Fruit fly (Drosophila melanogaster): Measurements from ENCODE around the gene CG43630.
A peak's percentile ranks its signal among the peaks of the same experiment; 100 is the strongest.

The CG43630 gene

dm6 chr3R:12634617-12635016 lies 41.4 kb downstream of the CG43630 start, which contains the start of gene CG11598:
TSS of gene CG11598 (plus strand) at chr3R:12634917.
- TF ChIP-seq CG17806 (tag; optimal IDR thresholded peaks at IDR 0.05) (no peak), CG34367 (tag; optimal IDR thresholded peaks at IDR 0.05) (no peak), CG14655 (GFP tag; optimal IDR thresholded peaks at IDR 0.05) (no peak), fd96Ca (GFP tag; IDR thresholded peaks at IDR 0.05) (no peak), CG10348 (GFP tag; IDR thresholded peaks at IDR 0.05) (no peak), CG9948 (tag; optimal IDR thresholded peaks at IDR 0.05) (no peak), CG15710 (tag; optimal IDR thresholded peaks at IDR 0.05) (no peak), D1 (tag; optimal IDR thresholded peaks at IDR 0.05) (no peak), Pif1B (GFP tag; optimal IDR thresholded peaks at IDR 0.05) (no peak), Snoo (tag; optimal IDR thresholded peaks at IDR 0.05) (no peak), gl (tag; optimal IDR thresholded peaks at IDR 0.05) (no peak), CG13204 (GFP tag; optimal IDR thresholded peaks at IDR 0.05) (no peak), CG12605 (GFP tag; IDR thresholded peaks at IDR 0.05) (no peak), rn (GFP tag; IDR thresholded peaks at IDR 0.05) (no peak), CG32121 (GFP tag; IDR thresholded peaks at IDR 0.05) (no peak)

DNA sequence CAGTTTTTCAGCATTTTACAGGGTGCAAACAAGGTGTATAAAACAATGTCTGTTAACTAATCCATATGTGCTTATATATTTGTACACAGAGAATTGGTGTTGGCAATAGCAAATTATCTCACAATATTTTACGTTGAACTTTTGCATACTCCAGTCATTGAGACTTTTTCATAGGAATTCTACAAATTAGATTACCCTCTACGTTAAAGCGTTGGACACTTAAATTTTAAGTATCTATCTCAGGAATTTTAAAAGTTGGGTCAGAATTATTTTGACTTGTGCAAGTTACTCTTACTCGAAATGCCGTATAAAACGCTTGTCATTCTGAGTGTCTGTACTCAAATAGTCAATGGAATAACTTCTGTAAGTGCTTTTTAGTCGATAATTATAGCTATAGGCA lies 43.0 kb downstream of the CG43630 start, which contains the start of gene CG18530:
Gene CG18530, plus strand, starts transcription at position 301 of the 400 bp plus-strand sequence.
- TF ChIP-seq fd96Ca (GFP tag; IDR thresholded peaks at IDR 0.05): no peak
- no peak for TF ChIP-seq gl (tag; optimal IDR thresholded peaks at IDR 0.05)
- no peak for TF ChIP-seq CG34367 (tag; optimal IDR thresholded peaks at IDR 0.05)
- no peak for TF ChIP-seq CG32121 (GFP tag; IDR thresholded peaks at IDR 0.05)

dm6 chr3R:12630369-12630768 lies 45.7 kb downstream of the CG43630 start, which contains the start of gene Not10:
TSS of gene Not10 (plus strand) at chr3R:12630647.
- no peak for TF ChIP-seq rn (GFP tag; IDR thresholded peaks at IDR 0.05)
- TF ChIP-seq CG8159 (tag; optimal IDR thresholded peaks at IDR 0.05): peak; percentile 32
- TF ChIP-seq gl (tag; optimal IDR thresholded peaks at IDR 0.05): no peak
- TF ChIP-seq Ets98B (GFP tag; IDR thresholded peaks at IDR 0.05): peak; percentile 11; the same call in 1 of the 2 replicates

- TF ChIP-seq CG13204 (GFP tag; optimal IDR thresholded peaks at IDR 0.05): no peak
- no peak for TF ChIP-seq CG14655 (GFP tag; optimal IDR thresholded peaks at IDR 0.05)
- TF ChIP-seq CG32121 (GFP tag; IDR thresholded peaks at IDR 0.05): no peak
- no peak for TF ChIP-seq CG4496 (GFP tag; IDR thresholded peaks at IDR 0.05)
- no peak for TF ChIP-seq Snoo (tag; optimal IDR thresholded peaks at IDR 0.05)
- TF ChIP-seq EcR (GFP tag; optimal IDR thresholded peaks at IDR 0.05): no peak
- TF ChIP-seq fd96Ca (GFP tag; IDR thresholded peaks at IDR 0.05): no peak
- TF ChIP-seq CG12605 (GFP tag; IDR thresholded peaks at IDR 0.05): no peak
- no peak for TF ChIP-seq Ets98B (GFP tag; IDR thresholded peaks at IDR 0.05)
- no peak for TF ChIP-seq CG8301 (tag; optimal IDR thresholded peaks at IDR 0.05)
- TF ChIP-seq D1 (tag; optimal IDR thresholded peaks at IDR 0.05): no peak
- TF ChIP-seq Pif1A (GFP tag; optimal IDR thresholded peaks at IDR 0.05): no peak
- TF ChIP-seq CG15710 (tag; optimal IDR thresholded peaks at IDR 0.05): no peak
- no peak for TF ChIP-seq CG9948 (tag; optimal IDR thresholded peaks at IDR 0.05)
- TF ChIP-seq CG8159 (tag; optimal IDR thresholded peaks at IDR 0.05): no peak
Measured at dm6 chr3R:12628395-12628928, 47.6 kb downstream of the CG43630 start.

DNA sequence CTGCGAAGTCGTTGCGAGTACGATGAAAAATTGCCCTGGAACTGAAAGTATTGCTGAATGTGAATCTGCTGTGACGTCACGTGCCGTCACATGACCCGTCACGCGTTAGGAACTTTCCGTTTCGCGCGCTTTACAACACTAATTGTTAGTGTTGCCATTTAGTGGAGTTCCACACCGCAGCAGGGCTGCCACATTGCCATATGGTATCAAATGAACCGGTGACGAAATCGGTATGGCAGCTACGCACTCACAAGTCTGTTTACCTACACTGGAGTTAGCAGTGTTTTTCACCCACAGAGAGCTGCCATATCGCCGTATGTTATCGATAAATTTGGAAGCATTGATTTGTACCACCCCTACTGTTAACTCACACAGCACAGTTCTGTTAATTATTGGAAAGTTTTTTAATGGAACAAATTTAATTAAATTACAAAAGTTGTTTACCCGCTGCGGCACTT lies 48.3 kb downstream of the CG43630 start, which contains the start of the genes Vha55 and Snx3:
Gene Vha55, minus strand, starts transcription at position 139 of the 458 bp plus-strand sequence.
Gene Snx3, plus strand, starts transcription at position 341 of the 458 bp plus-strand sequence.
- no peak for TF ChIP-seq CG4496 (GFP tag; IDR thresholded peaks at IDR 0.05)
- no peak for TF ChIP-seq Snoo (tag; optimal IDR thresholded peaks at IDR 0.05)
- TF ChIP-seq gl (tag; optimal IDR thresholded peaks at IDR 0.05): no peak
- no peak for TF ChIP-seq Pif1B (GFP tag; optimal IDR thresholded peaks at IDR 0.05)
- TF ChIP-seq CG34367 (tag; optimal IDR thresholded peaks at IDR 0.05): no peak
- no peak for TF ChIP-seq EcR (GFP tag; optimal IDR thresholded peaks at IDR 0.05)
- no peak for TF ChIP-seq Ets98B (GFP tag; IDR thresholded peaks at IDR 0.05)
- TF ChIP-seq CG9948 (tag; optimal IDR thresholded peaks at IDR 0.05): no peak
- no peak for TF ChIP-seq CG14655 (GFP tag; optimal IDR thresholded peaks at IDR 0.05)

DNA sequence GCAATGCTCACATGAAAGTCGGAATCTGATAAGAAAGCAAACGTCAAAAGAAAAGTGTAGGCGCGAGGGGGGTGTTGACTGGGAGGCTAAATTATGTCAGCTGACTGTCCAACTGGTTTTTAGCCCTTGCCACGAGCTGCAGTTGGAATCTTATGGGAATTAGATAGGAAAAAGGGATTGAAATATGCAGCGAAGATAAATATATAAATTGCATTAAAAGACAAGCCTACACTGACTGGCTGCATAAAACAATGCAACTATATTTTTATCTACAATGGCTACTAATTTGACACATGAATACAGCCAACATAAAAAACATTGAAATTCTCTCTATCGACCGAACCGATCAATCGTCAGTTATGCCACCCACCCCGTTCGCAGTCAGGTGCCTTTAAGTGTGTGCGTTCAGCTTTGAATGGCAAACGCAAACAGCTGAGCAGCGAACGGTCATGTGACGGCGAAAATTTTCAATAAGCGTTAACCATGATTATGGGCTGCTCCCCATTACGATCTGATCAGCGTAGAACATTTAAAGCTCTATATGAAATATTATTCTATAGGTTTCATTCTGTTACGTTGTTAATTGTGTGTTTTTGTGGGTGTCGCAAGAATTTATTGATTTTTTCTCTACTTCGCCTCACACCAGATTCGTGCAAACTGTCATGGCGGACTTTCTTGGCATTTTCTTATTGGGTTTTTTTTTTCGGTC lies 49.2 kb downstream of the CG43630 start:
- TF ChIP-seq CG17806 (tag; optimal IDR thresholded peaks at IDR 0.05) (no peak), CG32121 (GFP tag; IDR thresholded peaks at IDR 0.05) (no peak), CG8301 (tag; optimal IDR thresholded peaks at IDR 0.05) (no peak)

Data from whole organism, pupa.